Fruit fly (Drosophila melanogaster) whole organism, wandering third instar larva: ENCODE results near the gene CG14662.
A peak's percentile ranks its signal among the peaks of the same experiment; 100 is the strongest.

Experiments
- CG9705 ChIP-seq: fragments of 200-800 bp; sonication (Bioruptor generic); optimal IDR thresholded peaks from 2 replicates; lab custom pipeline; 2018; ENCODE audit warnings: missing biosample characterization, mild to moderate bottlenecking, missing genetic modification characterization
- CrebA ChIP-seq: fragments of 200-800 bp; sonication (Bioruptor generic); optimal IDR thresholded peaks from 2 replicates; lab custom pipeline; 2016; ENCODE audit warnings: missing biosample characterization, mild to moderate bottlenecking, missing genetic modification characterization, borderline replicate concordance
- Dfd ChIP-seq: fragments of >200 bp; optimal IDR thresholded peaks from 2 replicates; lab custom pipeline; 2017; ENCODE audit warnings: missing biosample characterization, missing genetic modification characterization
- Dif ChIP-seq: fragments of 200-275, 200-300 bp; sonication (Bioruptor generic); optimal IDR thresholded peaks from 2 replicates; lab custom pipeline; 2018; ENCODE audit warnings: missing biosample characterization, missing genetic modification characterization; ENCODE audit not compliant: partially characterized antibody
- GATAd ChIP-seq: sonication (Bioruptor generic); optimal IDR thresholded peaks from 2 replicates; lab custom pipeline; 2016; ENCODE audit warnings: missing biosample characterization, missing genetic modification characterization
- HLH106 ChIP-seq: fragments of 200-800 bp; optimal IDR thresholded peaks from 3 replicates; lab custom pipeline; 2019; ENCODE audit warnings: missing biosample characterization, mild to moderate bottlenecking, missing genetic modification characterization, moderate library complexity
- Hnf4 ChIP-seq: fragments of 200-800 bp; sonication (Bioruptor generic); optimal IDR thresholded peaks from 2 replicates; lab custom pipeline; 2016; ENCODE audit warnings: missing biosample characterization, mild to moderate bottlenecking, missing genetic modification characterization
- Hr78 ChIP-seq: fragments of >200 bp; optimal IDR thresholded peaks from 2 replicates; lab custom pipeline; 2017; ENCODE audit warnings: missing biosample characterization, missing genetic modification characterization
- N ChIP-seq: fragments of >200 bp; optimal IDR thresholded peaks from 2 replicates; lab custom pipeline; 2018; ENCODE audit warnings: missing biosample characterization, missing external identifiers, missing genetic modification characterization
- OdsH ChIP-seq: fragments of 200-800 bp; sonication (Bioruptor generic); optimal IDR thresholded peaks from 2 replicates; lab custom pipeline; 2016; ENCODE audit warnings: missing biosample characterization, mild to moderate bottlenecking, missing genetic modification characterization
- Rel ChIP-seq, 2 experiments: fragments of 200-800 bp; sonication (Bioruptor generic) in 1 of 2; optimal IDR thresholded peaks; 2 replicates in 1 of 2; 3 replicates in 1 of 2; lab custom pipeline; 2016 to 2019; ENCODE audit warnings: mild to moderate bottlenecking in 2 of 2, missing biosample characterization in 2 of 2, missing genetic modification characterization in 2 of 2, moderate library complexity in 1 of 2
- Sp1 ChIP-seq: fragments of 200-800 bp; sonication (Bioruptor generic); optimal IDR thresholded peaks from 3 replicates; lab custom pipeline; 2019; ENCODE audit warnings: missing biosample characterization, mild to moderate bottlenecking, missing genetic modification characterization, moderate library complexity
- Vsx2 ChIP-seq: fragments of 200-300, 225-300 bp; sonication (Bioruptor generic); optimal IDR thresholded peaks from 2 replicates; lab custom pipeline; 2018; ENCODE audit warnings: missing biosample characterization, missing genetic modification characterization; ENCODE audit not compliant: partially characterized antibody
- br ChIP-seq: fragments of 200-800 bp; sonication (Bioruptor generic); optimal IDR thresholded peaks from 2 replicates; lab custom pipeline; 2016; ENCODE audit warnings: missing biosample characterization, missing genetic modification characterization
- brk ChIP-seq: fragments of 200-800 bp; sonication (Bioruptor generic); optimal IDR thresholded peaks from 2 replicates; lab custom pipeline; 2016; ENCODE audit warnings: missing biosample characterization, mild to moderate bottlenecking, missing genetic modification characterization
- dl ChIP-seq, 2 experiments: fragments of 175-275, 200-275 bp in 1 of 2; fragments of 200-275 bp in 1 of 2; sonication (Bioruptor generic); optimal IDR thresholded peaks; lab custom pipeline; 2018; ENCODE audit warnings: mild to moderate bottlenecking in 2 of 2, missing biosample characterization in 2 of 2, missing genetic modification characterization in 2 of 2, moderate library complexity in 2 of 2; ENCODE audit not compliant: partially characterized antibody in 2 of 2, insufficient read depth in 1 of 2
- dmrt93B ChIP-seq: fragments of 200-800 bp; sonication (Bioruptor generic); optimal IDR thresholded peaks from 2 replicates; lab custom pipeline; 2018; ENCODE audit warnings: missing biosample characterization, mild to moderate bottlenecking, missing genetic modification characterization
- dsf ChIP-seq: sonication (Bioruptor generic); optimal IDR thresholded peaks from 2 replicates; lab custom pipeline; 2016; ENCODE audit warnings: missing biosample characterization, missing genetic modification characterization, borderline replicate concordance
- ey ChIP-seq: fragments of 200-800 bp; sonication (Bioruptor generic); optimal IDR thresholded peaks from 2 replicates; lab custom pipeline; 2016; ENCODE audit warnings: missing biosample characterization, missing genetic modification characterization
- foxo ChIP-seq, 2 experiments: fragments of 200-800 bp; sonication (Bioruptor generic); optimal IDR thresholded peaks; 2 replicates in 1 of 2; 3 replicates in 1 of 2; lab custom pipeline; 2016 to 2017; ENCODE audit warnings: missing biosample characterization in 2 of 2, missing genetic modification characterization in 2 of 2
- fru ChIP-seq: fragments of 200-800 bp; sonication (Bioruptor generic); optimal IDR thresholded peaks from 3 replicates; lab custom pipeline; 2016; ENCODE audit warnings: missing biosample characterization, mild to moderate bottlenecking, missing genetic modification characterization
- h ChIP-seq: fragments of 200-800 bp; sonication (Bioruptor generic); optimal IDR thresholded peaks from 3 replicates; lab custom pipeline; 2016; ENCODE audit warnings: missing biosample characterization, mild to moderate bottlenecking, missing genetic modification characterization
- lola ChIP-seq: fragments of >200 bp; optimal IDR thresholded peaks from 2 replicates; lab custom pipeline; 2017; ENCODE audit warnings: missing biosample characterization, missing genetic modification characterization
- psq ChIP-seq: fragments of 200-800 bp; sonication (Bioruptor generic); optimal IDR thresholded peaks from 3 replicates; lab custom pipeline; 2017; ENCODE audit warnings: missing biosample characterization, mild to moderate bottlenecking, missing genetic modification characterization, moderate library complexity
- rgr ChIP-seq: fragments of 200-800 bp; sonication (Bioruptor generic); optimal IDR thresholded peaks from 3 replicates; lab custom pipeline; 2016; ENCODE audit warnings: missing biosample characterization, mild to moderate bottlenecking, missing genetic modification characterization
- sv ChIP-seq: fragments of 200-800 bp; sonication (Bioruptor generic); optimal IDR thresholded peaks from 3 replicates; lab custom pipeline; 2016; ENCODE audit warnings: missing biosample characterization, missing genetic modification characterization
- tai ChIP-seq: sonication (Bioruptor generic); optimal IDR thresholded peaks from 2 replicates; lab custom pipeline; 2016; ENCODE audit warnings: missing biosample characterization, missing genetic modification characterization
- woc ChIP-seq: sonication (Bioruptor generic); optimal IDR thresholded peaks from 2 replicates; lab custom pipeline; 2016; ENCODE audit warnings: missing biosample characterization, mild to moderate bottlenecking, missing genetic modification characterization

The CG14662 gene

DNA sequence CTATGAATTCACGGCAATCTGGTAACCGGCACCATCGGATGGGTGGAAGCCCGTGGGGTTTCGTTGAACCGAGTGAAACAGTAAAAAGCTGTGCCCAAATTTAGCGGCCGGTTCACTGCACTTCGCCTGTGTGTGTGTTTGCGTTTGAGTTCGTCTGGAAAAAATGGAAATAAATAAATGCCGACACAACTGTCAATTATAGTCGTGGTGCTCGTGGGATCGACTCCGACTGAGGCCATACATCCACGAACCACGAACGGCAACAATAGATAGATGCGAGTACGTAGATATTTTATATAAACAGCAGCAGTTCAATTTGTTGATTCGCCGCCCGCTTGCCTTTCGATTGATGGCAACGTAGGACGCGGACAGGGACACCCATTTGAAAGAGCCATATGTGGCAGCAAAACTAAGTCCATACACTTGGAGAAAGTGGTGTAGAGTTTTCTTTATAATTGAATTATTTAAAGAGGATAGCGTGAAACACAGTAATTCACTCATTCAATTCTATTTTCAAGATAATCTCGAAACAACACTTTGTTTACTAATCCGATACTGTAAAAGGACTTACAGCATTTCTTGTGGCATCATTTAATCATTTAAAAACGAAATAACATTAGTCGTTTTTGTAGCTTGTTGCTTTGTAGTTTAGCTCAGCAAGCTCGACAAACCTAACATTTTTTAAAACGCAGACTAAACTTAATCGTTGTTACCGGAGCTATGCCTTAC lies 11.7 kb upstream of the CG14662 start:
- TF ChIP-seq dl (GFP tag; optimal IDR thresholded peaks at IDR 0.05; lab: Kevin White, UChicago; ENCODE audit: insufficient read depth in 1 of 2, partially characterized antibody in 2 of 2) (no peak), ey (GFP tag; lab: Kevin White, UChicago) (no peak), OdsH (GFP tag; lab: Kevin White, UChicago) (peak; percentile 30), dmrt93B (GFP tag; lab: Kevin White, UChicago) (no peak), HLH106 (tag; lab: Kevin White, UChicago) (no peak), N (GFP tag; lab: Kevin White, UChicago) (no peak), lola (GFP tag; lab: Kevin White, UChicago) (no peak)

DNA sequence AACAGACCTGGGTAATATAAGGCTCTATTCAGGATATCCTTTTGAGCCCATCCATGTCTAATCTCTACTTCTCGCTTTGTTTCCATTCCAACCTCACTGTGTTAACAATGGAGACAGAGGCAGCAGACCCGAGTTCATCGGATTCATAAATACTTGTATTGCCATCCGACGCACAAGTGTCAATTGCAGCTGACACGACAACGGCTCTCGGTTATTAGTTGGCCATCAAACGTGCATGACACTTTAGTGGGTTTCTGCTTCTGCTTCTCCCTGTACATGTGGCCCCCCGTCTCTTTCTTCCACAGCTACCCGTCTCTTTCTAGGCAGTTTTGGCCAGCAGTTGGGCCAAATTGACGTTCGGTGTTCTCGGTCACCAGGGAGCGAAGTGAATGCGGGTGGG lies 10.6 kb upstream of the CG14662 start:
- TF ChIP-seq OdsH (GFP tag; lab: Kevin White, UChicago) (no peak), Hr78 (GFP tag; lab: Kevin White, UChicago) (no peak)

DNA sequence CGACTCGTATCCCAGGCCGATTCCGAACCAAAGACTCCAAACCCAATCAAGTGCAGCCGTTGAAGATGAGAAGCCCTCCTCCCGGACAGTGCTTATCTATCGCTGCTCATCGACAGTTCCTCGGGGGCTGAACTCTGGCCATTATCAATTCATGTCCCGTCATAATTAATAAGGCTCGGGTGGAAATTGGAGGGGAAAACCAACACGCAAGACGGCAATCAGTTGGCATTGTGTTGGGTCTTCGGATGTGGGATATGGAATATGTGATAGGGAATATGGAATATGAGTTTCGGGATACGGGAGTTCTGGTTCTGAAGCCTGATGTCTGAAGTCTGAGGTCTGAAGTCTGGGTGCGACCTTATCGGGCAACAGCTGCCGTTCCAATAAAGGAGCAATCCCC lies 9.4 kb upstream of the CG14662 start:
- TF ChIP-seq Dif (GFP tag; lab: Kevin White, UChicago), result peak; percentile 20
- TF ChIP-seq h (GFP tag; lab: Kevin White, UChicago), result no peak
- no peak for TF ChIP-seq Rel (GFP tag; optimal IDR thresholded peaks at IDR 0.05; lab: Kevin White, UChicago)
- peak; percentile 66 for TF ChIP-seq Rel (tag; optimal IDR thresholded peaks at IDR 0.05; lab: Kevin White, UChicago)
- TF ChIP-seq dsf (GFP tag; lab: Kevin White, UChicago), result no peak
- TF ChIP-seq ey (GFP tag; lab: Kevin White, UChicago), result no peak

DNA sequence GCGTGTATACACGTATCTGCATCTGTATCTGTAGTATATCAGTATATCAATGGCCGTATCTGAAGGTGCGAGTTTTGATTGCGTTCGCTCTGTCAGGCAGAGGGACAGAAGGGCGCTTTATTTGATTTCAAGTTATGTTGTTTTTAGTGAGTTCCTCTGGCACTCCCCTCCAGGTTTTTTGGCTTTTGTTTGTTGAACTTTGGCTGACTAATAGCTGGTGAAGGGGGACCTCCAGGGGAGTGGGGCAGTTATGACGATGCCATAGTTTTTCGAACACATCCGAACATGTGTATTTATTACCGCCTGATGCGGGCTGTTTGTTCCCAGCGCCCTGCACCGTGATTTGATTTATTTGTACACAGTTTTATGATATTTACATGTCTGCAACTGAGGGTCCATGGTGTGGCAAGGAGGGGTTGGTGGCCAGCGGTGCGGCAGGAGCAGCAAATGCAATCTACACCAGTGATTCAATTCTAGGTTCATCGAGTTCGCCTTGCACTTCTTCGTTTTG lies 8.2 kb upstream of the CG14662 start:
- no peak for TF ChIP-seq Hr78 (GFP tag; lab: Kevin White, UChicago)
- TF ChIP-seq psq (GFP tag; lab: Kevin White, UChicago), result peak; percentile 11
- no peak for TF ChIP-seq dmrt93B (GFP tag; lab: Kevin White, UChicago)
- TF ChIP-seq br (GFP tag; lab: Kevin White, UChicago), result peak; percentile 13
- peak; percentile 9 for TF ChIP-seq HLH106 (tag; lab: Kevin White, UChicago)
- TF ChIP-seq h (GFP tag; lab: Kevin White, UChicago), result no peak
- TF ChIP-seq foxo (GFP tag; optimal IDR thresholded peaks at IDR 0.05; lab: Kevin White, UChicago), result peak in 1 of 2 experiments; percentile 28
- peak; percentile 28 for TF ChIP-seq OdsH (GFP tag; lab: Kevin White, UChicago)
- TF ChIP-seq Hnf4, result peak; percentile 21
- TF ChIP-seq Dif (GFP tag; lab: Kevin White, UChicago), result peak; percentile 2
- peak; percentile 18 for TF ChIP-seq rgr (GFP tag; lab: Kevin White, UChicago)
- TF ChIP-seq, all 38 proteins: peak for 8

DNA sequence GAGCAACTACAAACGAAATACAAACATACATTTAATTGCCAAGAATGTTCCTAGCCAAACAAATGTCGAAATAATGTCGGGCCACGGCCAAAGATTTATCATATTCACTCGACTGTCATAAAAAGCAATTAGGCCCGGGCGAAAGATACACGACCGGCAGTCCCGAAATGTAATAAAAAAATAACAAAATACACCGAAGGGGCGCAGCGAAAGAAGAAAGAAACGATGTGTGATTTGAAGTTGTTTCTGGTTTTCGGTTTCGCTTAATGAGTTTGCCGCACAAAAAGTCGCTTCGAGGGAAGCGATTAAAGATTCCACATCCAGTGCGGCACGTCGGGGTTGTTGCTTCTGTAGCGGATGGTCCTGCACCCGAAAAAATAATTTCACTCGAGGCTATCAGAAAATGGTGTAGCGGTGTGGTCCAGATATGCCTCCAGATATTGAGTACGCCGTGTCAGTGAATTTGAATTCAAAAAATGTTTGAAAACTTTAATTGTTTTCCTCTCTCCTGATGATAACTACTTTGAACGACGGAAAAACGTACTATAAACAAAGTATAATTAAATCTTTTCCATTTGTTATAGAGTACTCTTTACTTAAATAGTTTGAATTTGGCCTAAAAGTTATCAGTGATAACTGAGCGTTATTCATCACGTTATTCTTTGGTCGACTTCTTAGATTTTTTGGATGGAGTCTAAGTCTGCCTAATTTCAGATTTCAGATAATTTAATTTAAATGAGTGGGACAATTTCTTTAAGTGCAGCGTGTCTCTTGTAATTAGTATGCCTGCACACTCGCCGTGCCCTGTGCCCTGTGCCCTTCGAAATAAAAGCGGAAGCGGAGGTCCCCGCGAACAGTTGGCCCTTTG lies 5.4 kb upstream of the CG14662 start:
- TF ChIP-seq Hnf4 (peak; percentile 18), GATAd (GFP tag; lab: Kevin White, UChicago) (no peak), HLH106 (tag; lab: Kevin White, UChicago) (peak; percentile 54), br (GFP tag; lab: Kevin White, UChicago) (peak; percentile 61), psq (GFP tag; lab: Kevin White, UChicago) (peak; percentile 34), Vsx2 (GFP tag; lab: Kevin White, UChicago) (peak; percentile 33), rgr (GFP tag; lab: Kevin White, UChicago) (peak; percentile 14), fru (peak; percentile 79), dmrt93B (GFP tag; lab: Kevin White, UChicago) (peak; percentile 52), Dfd (GFP tag; lab: Kevin White, UChicago) (no peak), tai (GFP tag; lab: Kevin White, UChicago) (peak; percentile 48), OdsH (GFP tag; lab: Kevin White, UChicago) (peak; percentile 65), lola (GFP tag; lab: Kevin White, UChicago) (no peak), brk (GFP tag; lab: Kevin White, UChicago) (peak; percentile 20), Sp1 (GFP tag; lab: Kevin White, UChicago) (peak; percentile 64), CG9705 (peak; percentile 14), Rel (GFP tag; optimal IDR thresholded peaks at IDR 0.05; lab: Kevin White, UChicago) (no peak), Rel (tag; optimal IDR thresholded peaks at IDR 0.05; lab: Kevin White, UChicago) (no peak), CrebA (GFP tag; lab: Kevin White, UChicago) (no peak), Hr78 (GFP tag; lab: Kevin White, UChicago) (no peak), ey (GFP tag; lab: Kevin White, UChicago) (peak; percentile 53), h (GFP tag; lab: Kevin White, UChicago) (peak; percentile 61), foxo (GFP tag; optimal IDR thresholded peaks at IDR 0.05; lab: Kevin White, UChicago) (peak in 1 of 2 experiments; percentile 75), sv (GFP tag; lab: Kevin White, UChicago) (peak; percentile 52), woc (GFP tag; lab: Kevin White, UChicago) (peak; percentile 77)
